Fruit fly (Drosophila melanogaster) whole organism, embryonic: ENCODE measurements around the gene CG15515.

Source experiments
- Atf6 ChIP-seq: fragments of 200-800 bp; sonication (Bioruptor generic); IDR thresholded peaks from 2 replicates; pipeline ENCODE4 v1.3.6; 2022; ENCODE audit warnings: missing biosample characterization, missing genetic modification characterization
- B-H2 ChIP-seq: fragments of 200-800 bp; sonication (Bioruptor generic); optimal IDR thresholded peaks from 2 replicates; lab custom pipeline; 2018; ENCODE audit warnings: missing biosample characterization, mild to moderate bottlenecking, missing genetic modification characterization
- Bgb ChIP-seq: fragments of 200-800 bp; sonication (Bioruptor generic); IDR thresholded peaks from 2 replicates; pipeline ENCODE4 v1.3.6; 2022; ENCODE audit warnings: missing biosample characterization, missing genetic modification characterization; ENCODE audit not compliant: partially characterized antibody
- BtbVII ChIP-seq: fragments of 200-800 bp; sonication (Bioruptor generic); optimal IDR thresholded peaks from 3 replicates; lab custom pipeline; 2017; ENCODE audit warnings: missing biosample characterization, mild to moderate bottlenecking, missing genetic modification characterization
- CG1024 ChIP-seq: fragments of 200-800 bp; sonication (Bioruptor generic); IDR thresholded peaks from 2 replicates; pipeline ENCODE4 v1.3.6; 2022; ENCODE audit warnings: missing biosample characterization, missing genetic modification characterization
- CG11504 ChIP-seq: fragments of 200-800 bp; sonication (Bioruptor generic); optimal IDR thresholded peaks from 3 replicates; lab custom pipeline; 2019; ENCODE audit warnings: missing biosample characterization, mild to moderate bottlenecking, missing genetic modification characterization, moderate library complexity
- CG12155 ChIP-seq: fragments of 200-800 bp; sonication (Bioruptor generic); optimal IDR thresholded peaks from 3 replicates; lab custom pipeline; 2016; ENCODE audit warnings: missing biosample characterization, missing genetic modification characterization
- CG12769 ChIP-seq: fragments of 200-800 bp; sonication (Bioruptor generic); optimal IDR thresholded peaks from 2 replicates; lab custom pipeline; 2019; ENCODE audit warnings: missing biosample characterization, mild to moderate bottlenecking, missing genetic modification characterization, moderate library complexity
- CG13123 ChIP-seq: fragments of 200-800 bp; sonication (Bioruptor generic); optimal IDR thresholded peaks from 2 replicates; lab custom pipeline; 2016; ENCODE audit warnings: missing biosample characterization, missing genetic modification characterization
- CG15269 ChIP-seq: fragments of 200-800 bp; sonication (Bioruptor generic); optimal IDR thresholded peaks from 2 replicates; lab custom pipeline; 2018; ENCODE audit warnings: missing biosample characterization, mild to moderate bottlenecking, missing genetic modification characterization, moderate library complexity
- CG18599 ChIP-seq: fragments of 200-800 bp; sonication (Bioruptor generic); optimal IDR thresholded peaks from 3 replicates; lab custom pipeline; 2017; ENCODE audit warnings: missing biosample characterization, missing genetic modification characterization, mild to moderate bottlenecking, moderate library complexity, missing genetic modification reagents
- CG31365 ChIP-seq: fragments of 200-800 bp; sonication (Bioruptor generic); optimal IDR thresholded peaks from 2 replicates; lab custom pipeline; 2018; ENCODE audit warnings: missing biosample characterization, mild to moderate bottlenecking, missing genetic modification characterization
- CG34376 ChIP-seq: fragments of 200-800 bp; sonication (Bioruptor generic); optimal IDR thresholded peaks from 2 replicates; lab custom pipeline; 2018; ENCODE audit warnings: missing biosample characterization, mild to moderate bottlenecking, missing genetic modification characterization
- CG3847 ChIP-seq: fragments of 200-800 bp; sonication (Bioruptor generic); IDR thresholded peaks from 2 replicates; pipeline ENCODE4 v1.3.6; 2022; ENCODE audit warnings: missing biosample characterization, missing genetic modification characterization
- CG3995 ChIP-seq: fragments of 200-800 bp; sonication (Bioruptor generic); optimal IDR thresholded peaks from 3 replicates; lab custom pipeline; 2016; ENCODE audit warnings: missing biosample characterization, missing genetic modification characterization
- CG5953 ChIP-seq: fragments of 200-800 bp; sonication (Bioruptor generic); IDR thresholded peaks from 2 replicates; pipeline ENCODE4 v1.3.6; 2022; ENCODE audit warnings: missing biosample characterization, missing genetic modification characterization
- CG6654 ChIP-seq: fragments of 200-800 bp; sonication (Bioruptor generic); optimal IDR thresholded peaks from 2 replicates; lab custom pipeline; 2017; ENCODE audit warnings: missing biosample characterization, mild to moderate bottlenecking, missing genetic modification characterization
- CG9876 ChIP-seq: fragments of 200-800 bp; sonication (Bioruptor generic); optimal IDR thresholded peaks from 2 replicates; lab custom pipeline; 2016; ENCODE audit warnings: missing biosample characterization, missing genetic modification characterization
- Dad ChIP-seq: fragments of 200-800 bp; sonication (Bioruptor generic); optimal IDR thresholded peaks from 3 replicates; lab custom pipeline; 2016; ENCODE audit warnings: missing biosample characterization, missing genetic modification characterization
- Dfd ChIP-seq, 2 experiments: fragments of >200 bp; optimal IDR thresholded peaks; 2 replicates each; lab custom pipeline; 2017; ENCODE audit warnings: missing biosample characterization in 2 of 2, missing genetic modification characterization in 2 of 2
- Elba2 ChIP-seq: fragments of 200-800 bp; sonication (Bioruptor generic); optimal IDR thresholded peaks from 3 replicates; lab custom pipeline; 2016; ENCODE audit warnings: missing biosample characterization, missing genetic modification characterization
- HLH3B ChIP-seq: fragments of 200-800 bp; sonication (Bioruptor generic); IDR thresholded peaks from 2 replicates; pipeline ENCODE4 v1.3.6; 2022; ENCODE audit warnings: missing biosample characterization, missing genetic modification characterization
- HLHmδ ChIP-seq: fragments of 200-800 bp; sonication (Bioruptor generic); optimal IDR thresholded peaks from 2 replicates; lab custom pipeline; 2018; ENCODE audit warnings: missing biosample characterization, mild to moderate bottlenecking, missing genetic modification characterization, moderate library complexity
- Jarid2 ChIP-seq: fragments of 200-800 bp; sonication (Bioruptor generic); optimal IDR thresholded peaks from 3 replicates; lab custom pipeline; 2017; ENCODE audit warnings: mild to moderate bottlenecking, missing biosample characterization, missing genetic modification reagents, missing genetic modification characterization
- NC2β ChIP-seq: fragments of 200-800 bp; sonication (Bioruptor generic); optimal IDR thresholded peaks from 2 replicates; lab custom pipeline; 2016; ENCODE audit warnings: missing biosample characterization, missing genetic modification characterization
- NFAT ChIP-seq: fragments of 200-800 bp; sonication (Bioruptor generic); IDR thresholded peaks from 2 replicates; pipeline ENCODE4 v1.3.6; 2022; ENCODE audit warnings: missing biosample characterization, missing genetic modification characterization
- Pdp1 ChIP-seq, 2 experiments: fragments of 200-800 bp; sonication (Bioruptor generic); optimal IDR thresholded peaks; 3 replicates each; lab custom pipeline; 2016; ENCODE audit warnings: missing biosample characterization in 2 of 2, missing genetic modification characterization in 2 of 2, mild to moderate bottlenecking in 1 of 2, moderate library complexity in 1 of 2
- Side ChIP-seq: fragments of 200-800 bp; sonication (Bioruptor generic); optimal IDR thresholded peaks from 2 replicates; lab custom pipeline; 2016; ENCODE audit warnings: missing biosample characterization, missing genetic modification characterization
- Sin3A ChIP-seq: fragments of >200 bp; optimal IDR thresholded peaks from 2 replicates; lab custom pipeline; 2018
- Ssrp ChIP-seq: fragments of 200-800 bp; sonication (Bioruptor generic); optimal IDR thresholded peaks from 2 replicates; lab custom pipeline; 2018; ENCODE audit warnings: missing biosample characterization, mild to moderate bottlenecking, missing genetic modification characterization, moderate library complexity
- az2 ChIP-seq: fragments of 200-800 bp; sonication (Bioruptor generic); optimal IDR thresholded peaks from 3 replicates; lab custom pipeline; 2016; ENCODE audit warnings: missing biosample characterization, missing genetic modification characterization
- bigmax ChIP-seq: fragments of 200-800 bp; sonication (Bioruptor generic); optimal IDR thresholded peaks from 2 replicates; lab custom pipeline; 2018; ENCODE audit warnings: missing biosample characterization, mild to moderate bottlenecking, missing genetic modification characterization
- btn ChIP-seq: fragments of 200-800 bp; sonication (Bioruptor generic); optimal IDR thresholded peaks from 2 replicates; lab custom pipeline; 2016; ENCODE audit warnings: missing biosample characterization, missing genetic modification characterization
- crp ChIP-seq, 2 experiments: fragments of 200-800 bp; sonication (Bioruptor generic); optimal IDR thresholded peaks; 2 replicates in 1 of 2; 3 replicates in 1 of 2; lab custom pipeline; 2017; ENCODE audit warnings: missing biosample characterization in 2 of 2, missing genetic modification characterization in 2 of 2, mild to moderate bottlenecking in 1 of 2, moderate library complexity in 1 of 2
- dm ChIP-seq: fragments of 200-800 bp; sonication (Bioruptor generic); optimal IDR thresholded peaks from 3 replicates; lab custom pipeline; 2016; ENCODE audit warnings: missing biosample characterization, missing genetic modification characterization
- fu2 ChIP-seq: fragments of 200-800 bp; sonication (Bioruptor generic); optimal IDR thresholded peaks from 2 replicates; lab custom pipeline; 2016; ENCODE audit warnings: missing biosample characterization, missing genetic modification characterization
- gcm ChIP-seq: fragments of 200-800 bp; sonication (Bioruptor generic); optimal IDR thresholded peaks from 2 replicates; lab custom pipeline; 2019; ENCODE audit warnings: missing biosample characterization, mild to moderate bottlenecking, missing genetic modification characterization, moderate library complexity
- gfzf ChIP-seq: fragments of 200-800 bp; sonication (Bioruptor generic); optimal IDR thresholded peaks from 2 replicates; lab custom pipeline; 2016; ENCODE audit warnings: missing biosample characterization, mild to moderate bottlenecking, missing genetic modification characterization, moderate library complexity
- gro ChIP-seq: fragments of 200-800 bp; sonication (Bioruptor generic); optimal IDR thresholded peaks from 2 replicates; lab custom pipeline; 2016; ENCODE audit warnings: missing biosample characterization, missing genetic modification characterization
- ham ChIP-seq: fragments of 200-800 bp; sonication (Bioruptor generic); IDR thresholded peaks from 2 replicates; pipeline ENCODE4 v1.3.6; 2022; ENCODE audit warnings: missing biosample characterization, missing genetic modification characterization
- lilli ChIP-seq: fragments of 200-800 bp; sonication (Bioruptor generic); optimal IDR thresholded peaks from 3 replicates; lab custom pipeline; 2016; ENCODE audit warnings: missing biosample characterization, missing genetic modification characterization
- nom ChIP-seq: fragments of 200-800 bp; sonication (Bioruptor generic); optimal IDR thresholded peaks from 2 replicates; lab custom pipeline; 2017; ENCODE audit warnings: missing biosample characterization, missing genetic modification characterization, mild to moderate bottlenecking, moderate library complexity, missing genetic modification reagents
- pan ChIP-seq, 4 experiments: fragments of >200 bp in 3 of 4; fragments of 200-800 bp in 1 of 4; sonication (Bioruptor generic) in 1 of 4; optimal IDR thresholded peaks in 3 of 4; IDR thresholded peaks in 1 of 4; 2 replicates each; pipeline versions ENCODE4 v1.3.6 to Lab custom; 2017 to 2022; ENCODE audit warnings: missing biosample characterization in 2 of 4, missing genetic modification characterization in 2 of 4, mixed read lengths in 1 of 4
- row ChIP-seq: fragments of 200-800 bp; sonication (Bioruptor generic); IDR thresholded peaks from 3 replicates; pipeline ENCODE4 v1.3.6; 2022; ENCODE audit warnings: missing biosample characterization, missing genetic modification characterization
- slbo ChIP-seq: fragments of 200-800 bp; sonication (Bioruptor generic); IDR thresholded peaks from 2 replicates; pipeline ENCODE4 v1.3.6; 2022; ENCODE audit warnings: missing biosample characterization, missing genetic modification characterization
- sug ChIP-seq: fragments of 200-800 bp; optimal IDR thresholded peaks from 2 replicates; lab custom pipeline; 2019; ENCODE audit warnings: missing biosample characterization, mild to moderate bottlenecking, missing genetic modification characterization, moderate library complexity
- tgo ChIP-seq: fragments of 200-800 bp; sonication (Bioruptor generic); IDR thresholded peaks from 3 replicates; pipeline ENCODE4 v1.3.6; 2022; ENCODE audit warnings: missing biosample characterization, missing genetic modification characterization
- ttk ChIP-seq: fragments of 200-800 bp; sonication (Bioruptor generic); IDR thresholded peaks from 2 replicates; pipeline ENCODE4 v2.1.2; 2022; ENCODE audit warnings: missing biosample characterization, missing genetic modification characterization

The CG15515 gene

DNA sequence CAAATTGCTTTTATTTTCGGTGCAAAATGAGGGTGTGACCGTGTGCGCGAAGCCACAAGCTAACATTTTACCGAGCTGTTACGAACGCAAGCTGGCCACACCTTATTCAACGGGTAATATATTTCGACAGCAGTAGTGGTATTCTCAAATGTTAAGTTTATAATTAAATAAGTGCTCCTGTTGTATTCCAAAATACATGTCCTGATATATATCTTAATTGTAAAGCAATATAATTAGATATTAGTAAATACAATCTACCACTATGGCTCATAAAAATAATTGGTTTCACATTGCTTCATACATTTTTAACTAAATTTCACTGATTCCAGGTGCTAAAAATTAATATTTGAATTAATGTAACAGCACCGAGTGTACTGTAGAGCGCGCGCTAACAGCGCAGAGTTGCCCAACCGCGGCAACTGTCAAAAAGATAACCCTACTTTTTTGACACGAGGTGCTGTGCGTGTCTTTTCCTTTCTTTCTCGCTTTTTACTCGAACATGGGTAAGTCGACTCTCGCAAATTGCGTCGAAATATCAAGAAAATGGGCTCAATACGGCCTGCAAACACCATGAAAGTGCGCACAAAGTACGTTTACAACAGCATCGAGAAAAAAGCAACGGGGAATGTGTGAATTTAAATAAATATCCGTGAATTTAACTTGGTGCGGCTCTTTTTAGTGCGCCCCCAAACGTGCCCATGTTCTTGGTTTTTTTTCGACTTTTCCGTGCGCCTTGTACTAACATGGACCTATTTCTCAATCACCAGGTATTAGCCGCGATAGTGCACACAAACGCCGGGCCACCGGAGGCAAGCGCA is 43.6 kb upstream of the CG15515 start, which contains the start of the genes CG15514 and RpS8 (continued):
- peak in 1 of 2 experiments; percentile 41 for TF ChIP-seq Pdp1 (GFP tag; optimal IDR thresholded peaks at IDR 0.05; lab: Kevin White, UChicago)
- TF ChIP-seq gro = no peak
- peak; percentile 93 for TF ChIP-seq NC2β (GFP tag; lab: Kevin White, UChicago)
- peak; percentile 80 for TF ChIP-seq CG11504 (tag; lab: Kevin White, UChicago)
- peak; percentile 34 for TF ChIP-seq CG31365
- peak; percentile 60 for TF ChIP-seq CG15269 (tag; lab: Kevin White, UChicago)
- peak; percentile 69 for TF ChIP-seq CG3995
- peak; percentile 42 for TF ChIP-seq Side (GFP tag; lab: Kevin White, UChicago)
- TF ChIP-seq Ssrp = peak; percentile 30
- peak in 1 of 2 experiments; percentile 14 for TF ChIP-seq crp (GFP tag; optimal IDR thresholded peaks at IDR 0.05; lab: Kevin White, UChicago)
- peak; percentile 85 for TF ChIP-seq sug (tag; lab: Kevin White, UChicago)
- TF ChIP-seq Sin3A = peak; percentile 70
- peak; percentile 100 for TF ChIP-seq bigmax (GFP tag; lab: Kevin White, UChicago)
- TF ChIP-seq Bgb (GFP tag; lab: Robert Waterston, UW) = 0 out of 2 replicates have a peak, but pooled peaks have one; percentile 20
- peak; percentile 11 for TF ChIP-seq Dad (GFP tag; lab: Kevin White, UChicago)
- TF ChIP-seq lilli (GFP tag; lab: Kevin White, UChicago) = peak; percentile 22
- peak; percentile 46; the same call in 1 of the 2 replicates for TF ChIP-seq CG3847 (GFP tag; lab: Robert Waterston, UW)
- peak; percentile 45 for TF ChIP-seq BtbVII
- peak; percentile 6 for TF ChIP-seq CG9876 (GFP tag; lab: Kevin White, UChicago)
- peak; percentile 65 for TF ChIP-seq Atf6 (GFP tag; lab: Robert Waterston, UW)
- TF ChIP-seq nom = peak; percentile 45
- TF ChIP-seq pan (optimal IDR thresholded peaks at IDR 0.05; lab: Kevin White, UChicago) = no peak
- peak in 1 of 2 experiments; percentile 54 for TF ChIP-seq pan (GFP tag; optimal IDR thresholded peaks at IDR 0.05 in 1 of 2, IDR thresholded peaks at IDR 0.05 in 1 of 2)
- peak; percentile 37; the same call in 1 of the 3 replicates for TF ChIP-seq tgo (GFP tag; lab: Robert Waterston, UW)
- TF ChIP-seq gcm = peak; percentile 38
- TF ChIP-seq CG34376 (GFP tag; lab: Kevin White, UChicago) = peak; percentile 76
- peak; percentile 19 for TF ChIP-seq CG6654 (GFP tag; lab: Kevin White, UChicago)
- 0 out of 2 replicates have a peak, but pooled peaks have one; percentile 5 for TF ChIP-seq CG1024 (GFP tag; lab: Robert Waterston, UW)
- TF ChIP-seq az2 = peak; percentile 29
- TF ChIP-seq fu2 = no peak
- TF ChIP-seq CG12769 (tag; lab: Kevin White, UChicago) = no peak
- no peak for TF ChIP-seq CG13123
- no peak for TF ChIP-seq Dfd (GFP tag; optimal IDR thresholded peaks at IDR 0.05; lab: Kevin White, UChicago)
- TF ChIP-seq ham (GFP tag; lab: Robert Waterston, UW) = no peak
- peak; percentile 59 for TF ChIP-seq slbo
- TF ChIP-seq HLHmδ (GFP tag; lab: Kevin White, UChicago) = peak; percentile 69
- TF ChIP-seq btn (GFP tag; lab: Kevin White, UChicago) = no peak
- TF ChIP-seq ttk (GFP tag; lab: Robert Waterston, UW) = no peak
- TF ChIP-seq HLH3B = peak; percentile 62
- peak; percentile 42; the same call in 1 of the 2 replicates for TF ChIP-seq CG5953 (GFP tag; lab: Robert Waterston, UW)
- TF ChIP-seq CG18599 = peak; percentile 81
- peak; percentile 73 for TF ChIP-seq B-H2 (GFP tag; lab: Kevin White, UChicago)
- peak; percentile 76 for TF ChIP-seq row
- no peak for TF ChIP-seq Jarid2 (GFP tag; lab: Kevin White, UChicago)
- TF ChIP-seq NFAT (GFP tag; lab: Robert Waterston, UW) = 0 out of 2 replicates have a peak, but pooled peaks have one; percentile 27
- TF ChIP-seq gfzf (GFP tag; lab: Kevin White, UChicago) = peak; percentile 74
- TF ChIP-seq CG12155 = peak; percentile 19
- peak; percentile 50 for TF ChIP-seq Elba2
- peak; percentile 99 for TF ChIP-seq dm (GFP tag; lab: Kevin White, UChicago)
